Worm (Caenorhabditis elegans) whole organism, L4 larva: Measurements from ENCODE around the gene drn-1.

Experiments
- F44E2.7 ChIP-seq: fragments of 200-800 bp; sonication (Bioruptor generic); IDR thresholded peaks from 2 replicates; pipeline ENCODE4 v2.1.2; 2022; ENCODE audit warnings: missing genetic modification characterization, missing compliant biosample characterization
- R02D3.7 ChIP-seq: fragments of 150-350 bp; sonication (generic microtip); optimal IDR thresholded peaks from 3 replicates; lab custom pipeline; 2014; ENCODE audit warnings: missing biosample characterization, missing genetic modification characterization
- Y48G9A.11 ChIP-seq: fragments of 200-800 bp; sonication (Bioruptor generic); IDR thresholded peaks from 2 replicates; pipeline ENCODE4 v1.3.6; 2022; ENCODE audit warnings: missing genetic modification reagents, missing genetic modification characterization, missing compliant biosample characterization
- ZK337.2 ChIP-seq: fragments of 200-800 bp; sonication (Bioruptor generic); IDR thresholded peaks from 2 replicates; pipeline ENCODE4 v1.3.6; 2022; ENCODE audit warnings: missing genetic modification reagents, missing genetic modification characterization, missing compliant biosample characterization
- aha-1 ChIP-seq: fragments of 150-350 bp; peaks from one replicate; lab custom pipeline; 2014; ENCODE audit warnings: missing biosample characterization, missing genetic modification characterization
- attf-4 ChIP-seq: sonication (generic microtip); optimal IDR thresholded peaks from 3 replicates; lab custom pipeline; 2017; ENCODE audit warnings: missing biosample characterization, missing genetic modification characterization
- ceh-32 ChIP-seq: sonication (generic microtip); optimal IDR thresholded peaks from 2 replicates; lab custom pipeline; 2016; ENCODE audit warnings: mild to moderate bottlenecking, missing genetic modification characterization, missing compliant biosample characterization; ENCODE audit not compliant: poor library complexity
- ceh-44 ChIP-seq: fragments of 200-800 bp; sonication (Bioruptor generic); IDR thresholded peaks from 2 replicates; pipeline ENCODE4 v1.3.6; 2022; ENCODE audit warnings: missing genetic modification reagents, missing genetic modification characterization, missing compliant biosample characterization
- ces-1 ChIP-seq: fragments of 150-350 bp; sonication (generic microtip); optimal IDR thresholded peaks from 4 replicates; lab custom pipeline; 2014; ENCODE audit warnings: missing biosample characterization, missing genetic modification reagents, missing genetic modification characterization
- daf-16 ChIP-seq, 3 experiments: sonication (generic microtip); optimal IDR thresholded peaks; 2 replicates each; lab custom pipeline; 2016 to 2017; ENCODE audit warnings: missing genetic modification characterization in 3 of 3, missing genetic modification reagents in 3 of 3, mild to moderate bottlenecking in 2 of 3, missing compliant biosample characterization in 2 of 3, missing biosample characterization in 1 of 3, moderate library complexity in 1 of 3
- dmd-6 ChIP-seq: fragments of 200-800 bp; sonication (Bioruptor generic); IDR thresholded peaks from 2 replicates; pipeline ENCODE4 v1.3.6; 2022; ENCODE audit warnings: missing genetic modification reagents, missing genetic modification characterization, missing compliant biosample characterization
- duxl-1 ChIP-seq: sonication (generic microtip); optimal IDR thresholded peaks from 2 replicates; lab custom pipeline; 2016; ENCODE audit warnings: mild to moderate bottlenecking, missing genetic modification characterization, moderate library complexity, missing compliant biosample characterization; ENCODE audit not compliant: poor library complexity
- dve-1 ChIP-seq: sonication (generic microtip); optimal IDR thresholded peaks from 2 replicates; lab custom pipeline; 2017; ENCODE audit warnings: antibody characterized with exemption, mild to moderate bottlenecking, missing genetic modification characterization, missing compliant biosample characterization; ENCODE audit not compliant: insufficient read depth
- egl-27 ChIP-seq: sonication (generic microtip); optimal IDR thresholded peaks from 3 replicates; lab custom pipeline; 2017; ENCODE audit warnings: missing biosample characterization, missing genetic modification reagents, missing genetic modification characterization
- fos-1 ChIP-seq: fragments of 150-350 bp; optimal IDR thresholded peaks from 2 replicates; lab custom pipeline; 2014; ENCODE audit warnings: missing biosample characterization, missing genetic modification characterization
- gei-8 ChIP-seq: fragments of 200-800 bp; sonication (Bioruptor generic); optimal IDR thresholded peaks from 2 replicates; lab custom pipeline; 2018; ENCODE audit warnings: mild to moderate bottlenecking, missing genetic modification characterization, missing compliant biosample characterization
- hlh-11 ChIP-seq: fragments of 200-800 bp; sonication (Bioruptor generic); optimal IDR thresholded peaks from 2 replicates; lab custom pipeline; 2018; ENCODE audit warnings: mild to moderate bottlenecking, missing genetic modification characterization, missing compliant biosample characterization
- hmg-1.1 ChIP-seq: fragments of 200-800 bp; sonication (Bioruptor generic); IDR thresholded peaks from 2 replicates; pipeline ENCODE4 v1.3.6; 2022; ENCODE audit warnings: missing genetic modification reagents, missing genetic modification characterization, missing compliant biosample characterization
- lin-1 ChIP-seq: fragments of 200-800 bp; sonication (Bioruptor generic); IDR thresholded peaks from 2 replicates; pipeline ENCODE4 v1.3.6; 2022; ENCODE audit warnings: missing genetic modification reagents, missing genetic modification characterization, missing compliant biosample characterization
- lin-15B ChIP-seq: fragments of 150-350 bp; sonication (generic microtip); optimal IDR thresholded peaks from 3 replicates; lab custom pipeline; 2014; ENCODE audit warnings: missing biosample characterization, missing genetic modification characterization
- lin-29 ChIP-seq: fragments of 200-800 bp; sonication (Bioruptor generic); IDR thresholded peaks from 2 replicates; pipeline ENCODE4 v1.3.6; 2022; ENCODE audit warnings: missing genetic modification reagents, missing genetic modification characterization, missing compliant biosample characterization
- lsy-2 ChIP-seq, 2 experiments: fragments of 150-350 bp in 1 of 2; sonication (generic microtip) in 1 of 2; optimal IDR thresholded peaks; 2 replicates each; lab custom pipeline; 2014 to 2017; ENCODE audit warnings: missing biosample characterization in 2 of 2, missing genetic modification characterization in 2 of 2
- madf-5 ChIP-seq, 2 experiments: fragments of 200-800 bp; sonication (Bioruptor generic); IDR thresholded peaks; 2 replicates each; pipeline ENCODE4 v1.3.6; 2022; ENCODE audit warnings: missing compliant biosample characterization in 2 of 2, missing genetic modification characterization in 2 of 2
- mdl-1 ChIP-seq, 2 experiments: fragments of 150-350 bp in 1 of 2; sonication (generic microtip) in 1 of 2; optimal IDR thresholded peaks; 2 replicates each; lab custom pipeline; 2014 to 2017; ENCODE audit warnings: missing biosample characterization in 2 of 2, missing genetic modification characterization in 2 of 2
- mdt-29 ChIP-seq: fragments of 200-800 bp; sonication (Bioruptor generic); IDR thresholded peaks from 2 replicates; pipeline ENCODE4 v1.3.6; 2022; ENCODE audit warnings: missing genetic modification reagents, missing genetic modification characterization, missing compliant biosample characterization
- mep-1 ChIP-seq: fragments of 150-350 bp; sonication (generic microtip); optimal IDR thresholded peaks from 3 replicates; lab custom pipeline; 2014; ENCODE audit warnings: missing biosample characterization, missing genetic modification characterization
- mes-2 ChIP-seq: sonication (generic microtip); optimal IDR thresholded peaks from 2 replicates; lab custom pipeline; 2016; ENCODE audit warnings: missing genotype, mild to moderate bottlenecking, missing genetic modification characterization, missing compliant biosample characterization; ENCODE audit not compliant: poor library complexity, severe bottlenecking
- nhr-11 ChIP-seq: fragments of 150-350 bp; optimal IDR thresholded peaks from 2 replicates; lab custom pipeline; 2014; ENCODE audit warnings: missing biosample characterization, missing genetic modification characterization
- nhr-111 ChIP-seq: fragments of 200-800 bp; sonication (Bioruptor generic); optimal IDR thresholded peaks from 2 replicates; lab custom pipeline; 2018; ENCODE audit warnings: mild to moderate bottlenecking, missing genetic modification characterization, missing compliant biosample characterization
- nhr-237 ChIP-seq: sonication (generic microtip); optimal IDR thresholded peaks from 2 replicates; lab custom pipeline; 2017; ENCODE audit warnings: missing biosample characterization, missing genetic modification characterization
- nhr-28 ChIP-seq: fragments of 150-350 bp; optimal IDR thresholded peaks from 2 replicates; lab custom pipeline; 2014; ENCODE audit warnings: missing biosample characterization, missing genetic modification characterization
- nhr-48 ChIP-seq: sonication (generic microtip); optimal IDR thresholded peaks from 2 replicates; lab custom pipeline; 2016; ENCODE audit warnings: mild to moderate bottlenecking, missing genetic modification characterization, missing compliant biosample characterization
- pha-4 ChIP-seq, 2 experiments: fragments of 150-350 bp in 1 of 2; fragments of 200-800 bp in 1 of 2; sonication (Bioruptor generic) in 1 of 2; IDR thresholded peaks in 1 of 2; optimal IDR thresholded peaks in 1 of 2; 2 replicates each; pipeline versions ENCODE4 v1.3.6 to Lab custom; 2014 to 2022; ENCODE audit warnings: missing genetic modification characterization in 2 of 2, missing genetic modification reagents in 2 of 2, missing biosample characterization in 1 of 2, missing compliant biosample characterization in 1 of 2
- php-3 ChIP-seq: fragments of 200-800 bp; sonication (Bioruptor generic); IDR thresholded peaks from 2 replicates; pipeline ENCODE4 v1.3.6; 2022; ENCODE audit warnings: missing genetic modification reagents, missing genetic modification characterization, missing compliant biosample characterization
- rbr-2 ChIP-seq: sonication (generic microtip); optimal IDR thresholded peaks from 2 replicates; lab custom pipeline; 2016; ENCODE audit warnings: missing genotype, missing genetic modification characterization, missing compliant biosample characterization
- set-16 ChIP-seq: fragments of 200-800 bp; sonication (Bioruptor generic); IDR thresholded peaks from 2 replicates; pipeline ENCODE4 v1.3.6; 2022; ENCODE audit warnings: missing genetic modification reagents, missing genetic modification characterization, missing compliant biosample characterization
- skn-1 ChIP-seq: fragments of 150-350 bp; optimal IDR thresholded peaks from 2 replicates; lab custom pipeline; 2014; ENCODE audit warnings: missing biosample characterization, missing genetic modification characterization
- tag-97 ChIP-seq: fragments of 200-800 bp; sonication (Bioruptor generic); IDR thresholded peaks from 2 replicates; pipeline ENCODE4 v1.3.6; 2022; ENCODE audit warnings: missing genetic modification characterization, missing compliant biosample characterization
- tra-1 ChIP-seq: fragments of 200-800 bp; sonication (Bioruptor generic); IDR thresholded peaks from 2 replicates; pipeline ENCODE4 v1.3.6; 2022; ENCODE audit warnings: missing genetic modification reagents, missing genetic modification characterization, missing compliant biosample characterization
- unc-39 ChIP-seq: sonication (generic microtip); optimal IDR thresholded peaks from 2 replicates; lab custom pipeline; 2017; ENCODE audit warnings: missing biosample characterization, missing genetic modification characterization
- unc-62 ChIP-seq, 3 experiments: fragments of 150-350 bp in 1 of 3; sonication (generic microtip); optimal IDR thresholded peaks in 2 of 3; peaks in 1 of 3; 1 replicate in 1 of 3; 2 replicates in 2 of 3; lab custom pipeline; 2014 to 2017; ENCODE audit warnings: missing biosample characterization in 3 of 3, missing genetic modification characterization in 3 of 3, missing genetic modification reagents in 3 of 3, missing genotype in 1 of 3
- vab-7 ChIP-seq: fragments of 200-800 bp; sonication (Bioruptor generic); IDR thresholded peaks from 2 replicates; pipeline ENCODE4 v1.3.6; 2022; ENCODE audit warnings: missing genetic modification reagents, missing genetic modification characterization, missing compliant biosample characterization
- zag-1 ChIP-seq: fragments of 150-350 bp; optimal IDR thresholded peaks from 2 replicates; lab custom pipeline; 2014; ENCODE audit warnings: missing biosample characterization, missing genetic modification characterization
- zip-11 ChIP-seq: fragments of 200-800 bp; sonication (Bioruptor generic); IDR thresholded peaks from 2 replicates; pipeline ENCODE4 v1.3.6; 2022; ENCODE audit warnings: missing genetic modification characterization, missing compliant biosample characterization
- zip-2 ChIP-seq: fragments of 150-350 bp; optimal IDR thresholded peaks from 2 replicates; lab custom pipeline; 2014; ENCODE audit warnings: missing biosample characterization, missing genetic modification characterization
- ztf-11 ChIP-seq: fragments of 150-350 bp; optimal IDR thresholded peaks from 2 replicates; lab custom pipeline; 2014; ENCODE audit warnings: missing biosample characterization, missing genetic modification characterization
- ztf-7 ChIP-seq: fragments of 150-350 bp; optimal IDR thresholded peaks from 2 replicates; lab custom pipeline; 2014; ENCODE audit warnings: missing biosample characterization, missing genetic modification characterization

Gene drn-1

DNA sequence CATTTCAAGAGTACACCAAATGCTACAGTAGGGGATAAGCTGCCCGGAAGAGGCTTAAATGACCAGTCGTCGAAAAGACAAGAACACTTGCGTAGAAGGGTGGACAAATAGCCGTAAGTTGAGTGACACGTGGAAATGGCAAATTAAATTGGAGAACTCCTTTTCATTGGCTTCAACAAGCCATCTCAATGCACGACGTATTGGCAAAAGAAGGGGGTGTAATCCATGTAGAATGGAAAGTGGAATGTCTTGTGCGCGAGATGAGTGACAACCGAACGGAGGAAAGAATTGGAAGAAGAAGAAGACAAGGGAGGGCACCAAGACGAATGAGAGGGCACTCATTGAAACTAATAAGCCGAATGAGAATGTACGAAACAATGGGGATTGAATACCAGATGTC is 43.0 kb downstream of the drn-1 start:
- TF ChIP-seq nhr-111 (GFP tag; lab: Kevin White, UChicago): no peak
- no peak for TF ChIP-seq rbr-2 (tag; lab: Kevin White, UChicago)
- no peak for TF ChIP-seq dmd-6 (GFP tag; lab: Robert Waterston, UW)
- no peak for TF ChIP-seq ceh-32 (tag; lab: Kevin White, UChicago)
- no peak for TF ChIP-seq F44E2.7 (GFP tag; lab: Robert Waterston, UW)
- no peak for TF ChIP-seq dve-1 (tag; lab: Kevin White, UChicago)
- TF ChIP-seq fos-1 (tag; lab: Kevin White, UChicago): no peak
- TF ChIP-seq unc-62 (GFP tag; optimal IDR thresholded peaks at IDR 0.05 in 1 of 2; lab: Kevin White, UChicago): peak in 1 of 2 experiments; percentile 13
- no peak for TF ChIP-seq unc-62 (tag; optimal IDR thresholded peaks at IDR 0.05; lab: Kevin White, UChicago)
- TF ChIP-seq, all 104 proteins: peak for 1

DNA sequence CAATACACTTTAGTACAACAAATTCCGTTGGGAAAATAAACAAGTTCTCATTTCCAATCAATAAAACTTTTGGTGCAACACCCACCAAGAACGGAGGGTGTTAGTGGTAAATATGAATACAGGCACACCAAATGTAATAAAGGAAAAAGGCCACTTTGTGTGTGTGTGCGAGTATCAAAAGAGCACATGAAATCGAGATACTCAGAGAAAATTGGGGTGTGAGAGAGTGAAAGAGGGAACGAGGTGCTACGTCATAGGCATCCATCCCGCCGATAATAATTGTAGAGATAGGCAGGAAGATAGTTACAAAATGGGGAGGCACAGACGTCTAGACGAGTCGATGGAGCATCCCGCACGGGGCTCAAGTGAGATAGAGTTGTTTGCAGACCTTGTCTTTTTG is 43.9 kb downstream of the drn-1 start:
- TF ChIP-seq ztf-11 (tag; lab: Kevin White, UChicago) (no peak), mdl-1 (tag; optimal IDR thresholded peaks at IDR 0.05; lab: Kevin White, UChicago) (peak in 1 of 2 experiments; percentile 34), lin-1 (GFP tag; lab: Robert Waterston, UW) (no peak), R02D3.7 (tag; lab: Kevin White, UChicago) (no peak), hmg-1.1 (GFP tag; lab: Robert Waterston, UW) (0 out of 2 replicates have a peak, but pooled peaks have one; percentile 10), dmd-6 (GFP tag; lab: Robert Waterston, UW) (peak; percentile 61), ceh-32 (tag; lab: Kevin White, UChicago) (no peak), lin-15B (tag; lab: Kevin White, UChicago) (no peak), dve-1 (tag; lab: Kevin White, UChicago) (peak; percentile 63), zip-2 (tag; lab: Kevin White, UChicago) (no peak), php-3 (no peak), egl-27 (no peak), gei-8 (GFP tag; lab: Kevin White, UChicago) (no peak), nhr-11 (tag; lab: Kevin White, UChicago) (no peak), skn-1 (tag; lab: Kevin White, UChicago) (no peak), nhr-48 (tag; lab: Kevin White, UChicago) (no peak), mdt-29 (GFP tag; lab: Robert Waterston, UW) (no peak), madf-5 (GFP tag; IDR thresholded peaks at IDR 0.05; lab: Robert Waterston, UW) (no peak), tag-97 (GFP tag; lab: Robert Waterston, UW) (no peak), duxl-1 (tag; lab: Kevin White, UChicago) (no peak), zip-11 (GFP tag; lab: Robert Waterston, UW) (no peak), aha-1 (peak; percentile 84), vab-7 (GFP tag; lab: Robert Waterston, UW) (no peak), unc-62 (GFP tag; optimal IDR thresholded peaks at IDR 0.05 in 1 of 2; lab: Kevin White, UChicago) (peak in 1 of 2 experiments; percentile 42), unc-62 (tag; optimal IDR thresholded peaks at IDR 0.05; lab: Kevin White, UChicago) (no peak), ceh-44 (GFP tag; lab: Robert Waterston, UW) (no peak), ZK337.2 (GFP tag; lab: Robert Waterston, UW) (no peak), mes-2 (tag; lab: Kevin White, UChicago) (peak; percentile 36), daf-16 (GFP tag; optimal IDR thresholded peaks at IDR 0.05; lab: Kevin White, UChicago) (no peak), daf-16 (tag; optimal IDR thresholded peaks at IDR 0.05; lab: Kevin White, UChicago) (peak; percentile 74), tra-1 (GFP tag; lab: Robert Waterston, UW) (no peak), ces-1 (GFP tag; lab: Kevin White, UChicago) (no peak), lin-29 (GFP tag; lab: Robert Waterston, UW) (no peak), Y48G9A.11 (GFP tag; lab: Robert Waterston, UW) (no peak), unc-39 (tag; lab: Kevin White, UChicago) (no peak), F44E2.7 (GFP tag; lab: Robert Waterston, UW) (no peak), zag-1 (tag; lab: Kevin White, UChicago) (no peak), ztf-7 (tag; lab: Kevin White, UChicago) (no peak), hlh-11 (tag; lab: Kevin White, UChicago) (peak; percentile 77), lsy-2 (tag; optimal IDR thresholded peaks at IDR 0.05; lab: Kevin White, UChicago) (peak in 1 of 2 experiments; percentile 1), set-16 (GFP tag; lab: Robert Waterston, UW) (no peak), mep-1 (tag; lab: Kevin White, UChicago) (peak; percentile 20), nhr-28 (tag; lab: Kevin White, UChicago) (peak; percentile 64), nhr-237 (tag; lab: Kevin White, UChicago) (no peak), attf-4 (tag; lab: Kevin White, UChicago) (no peak), pha-4 (GFP tag; IDR thresholded peaks at IDR 0.05; lab: Robert Waterston, UW) (no peak), pha-4 (tag; optimal IDR thresholded peaks at IDR 0.05; lab: Kevin White, UChicago) (no peak)
